Worm (Caenorhabditis elegans): ENCODE data around the gene T20G5.8.

DNA sequence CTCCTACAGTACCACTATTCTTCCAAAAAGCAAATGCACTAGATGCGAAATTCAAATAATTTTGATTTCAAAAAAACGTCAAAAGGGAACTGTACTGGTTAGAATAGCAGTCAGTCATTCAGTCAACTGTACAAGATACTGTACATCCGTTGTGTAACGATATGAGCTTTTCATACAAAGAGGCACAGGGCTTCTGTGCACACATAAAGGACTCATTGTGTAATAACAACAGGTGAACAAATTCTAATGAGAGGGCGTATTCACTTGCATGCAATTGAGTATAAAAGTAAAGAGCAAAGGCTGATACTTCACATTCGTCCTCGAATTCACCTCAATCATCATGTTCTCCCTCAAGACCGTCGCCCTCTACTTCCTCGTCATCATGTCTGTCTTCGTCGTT is 1.7 kb upstream of the T20G5.8 start, which contains the start of gene dod-6:
- TF ChIP-seq M03D4.4 (tag; optimal IDR thresholded peaks at IDR 0.05) (no peak), snpc-4 (tag; optimal IDR thresholded peaks at IDR 0.05) (no peak), mab-5 (tag; optimal IDR thresholded peaks at IDR 0.05) (no peak), sptf-1 (tag; optimal IDR thresholded peaks at IDR 0.05) (no peak), ztf-11 (tag; optimal IDR thresholded peaks at IDR 0.05) (no peak), lin-13 (tag; optimal IDR thresholded peaks at IDR 0.05) (no peak), pha-4 (tag; optimal IDR thresholded peaks at IDR 0.05) (no peak), blmp-1 (tag; optimal IDR thresholded peaks at IDR 0.05) (no peak), nhr-237 (tag; optimal IDR thresholded peaks at IDR 0.05) (no peak)

Measured in whole organism, mixed stage, embryonic.